Worm (Caenorhabditis elegans) whole organism, late embryonic: ENCODE data around the gene srz-60.

ENCODE experiments used
- ceh-2 ChIP-seq: sonication (generic microtip); optimal IDR thresholded peaks from 2 replicates; lab custom pipeline; 2016; ENCODE audit warnings: missing genotype, missing genetic modification characterization, missing compliant biosample characterization
- ceh-31 ChIP-seq: sonication (generic microtip); optimal IDR thresholded peaks from 2 replicates; lab custom pipeline; 2016; ENCODE audit warnings: missing genetic modification characterization, missing compliant biosample characterization
- ceh-6 ChIP-seq: fragments of 200-800 bp; sonication (Bioruptor generic); optimal IDR thresholded peaks from 2 replicates; lab custom pipeline; 2018; ENCODE audit warnings: mild to moderate bottlenecking, missing genetic modification characterization, missing compliant biosample characterization
- ceh-9 ChIP-seq: sonication (generic microtip); optimal IDR thresholded peaks from 2 replicates; lab custom pipeline; 2016; ENCODE audit warnings: mild to moderate bottlenecking, missing genetic modification characterization, inconsistent platforms, missing compliant biosample characterization
- dmd-4 ChIP-seq: sonication (generic microtip); optimal IDR thresholded peaks from 2 replicates; lab custom pipeline; 2016; ENCODE audit warnings: borderline replicate concordance, missing genetic modification characterization, missing compliant biosample characterization
- ets-4 ChIP-seq: sonication (generic microtip); optimal IDR thresholded peaks from 2 replicates; lab custom pipeline; 2016; ENCODE audit warnings: missing genetic modification characterization, missing compliant biosample characterization
- eyg-1 ChIP-seq: sonication (generic microtip); optimal IDR thresholded peaks from 2 replicates; lab custom pipeline; 2016; ENCODE audit warnings: missing genotype, missing genetic modification characterization, missing compliant biosample characterization
- fkh-10 ChIP-seq: fragments of 150-350 bp; optimal IDR thresholded peaks from 2 replicates; lab custom pipeline; 2014; ENCODE audit warnings: missing biosample characterization, missing genetic modification reagents, missing genetic modification characterization
- hlh-6 ChIP-seq: sonication (generic microtip); optimal IDR thresholded peaks from 2 replicates; lab custom pipeline; 2016; ENCODE audit warnings: missing genotype, missing genetic modification characterization, missing compliant biosample characterization
- madf-2 ChIP-seq: sonication (generic microtip); optimal IDR thresholded peaks from 2 replicates; lab custom pipeline; 2017; ENCODE audit warnings: missing genetic modification characterization, missing compliant biosample characterization
- nfya-1 ChIP-seq: sonication (generic microtip); optimal IDR thresholded peaks from 2 replicates; lab custom pipeline; 2017; ENCODE audit warnings: missing genetic modification characterization, mild to moderate bottlenecking, missing compliant biosample characterization, antibody characterized with exemption, moderate library complexity
- pag-3 ChIP-seq: sonication (generic microtip); optimal IDR thresholded peaks from 2 replicates; lab custom pipeline; 2016; ENCODE audit warnings: missing compliant biosample characterization, missing genetic modification characterization, borderline replicate concordance
- tbx-2 ChIP-seq: sonication (generic microtip); optimal IDR thresholded peaks from 2 replicates; lab custom pipeline; 2016; ENCODE audit warnings: missing genetic modification characterization, missing compliant biosample characterization
- unc-3 ChIP-seq, 2 experiments: fragments of 200-800 bp in 1 of 2; sonication (Bioruptor generic) in 1 of 2; sonication (generic microtip) in 1 of 2; conservative IDR thresholded peaks in 1 of 2; optimal IDR thresholded peaks in 1 of 2; 2 replicates each; pipeline versions ENCODE4 v1.3.6 to Lab custom; 2016 to 2022; ENCODE audit warnings: missing compliant biosample characterization in 2 of 2, missing genetic modification characterization in 2 of 2, missing genetic modification reagents in 1 of 2

DNA sequence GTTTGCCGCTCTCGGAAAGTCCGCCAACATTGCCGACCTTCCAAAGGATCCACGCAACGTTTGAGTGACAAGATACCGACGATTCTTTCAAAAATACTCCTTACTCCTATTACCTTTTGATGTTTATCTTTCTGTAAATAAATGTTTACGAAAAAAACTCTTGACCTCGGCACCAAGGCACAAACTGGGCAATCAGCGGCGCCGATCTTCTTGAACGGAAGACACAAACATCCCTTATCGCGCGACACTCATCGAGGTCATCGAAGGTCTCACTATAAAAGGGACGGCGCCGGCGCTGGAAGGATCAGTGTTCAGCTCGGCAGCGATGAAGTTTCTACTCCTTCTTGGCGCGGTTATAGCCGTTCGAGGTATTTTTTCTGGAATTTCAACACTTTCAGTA is 10.7 kb downstream of the srz-60 start, which contains the start of gene grd-3:
- no peak for TF ChIP-seq hlh-6
- no peak for TF ChIP-seq unc-3 (GFP tag; conservative IDR thresholded peaks at IDR 0.05; lab: Robert Waterston, UW)
- TF ChIP-seq unc-3 (tag; optimal IDR thresholded peaks at IDR 0.05; lab: Kevin White, UChicago), result no peak
- TF ChIP-seq tbx-2 (tag; lab: Kevin White, UChicago), result no peak
- no peak for TF ChIP-seq ceh-31 (tag; lab: Kevin White, UChicago)
- TF ChIP-seq fkh-10 (GFP tag; lab: Kevin White, UChicago), result no peak
- no peak for TF ChIP-seq dmd-4
- TF ChIP-seq madf-2, result no peak
- no peak for TF ChIP-seq ceh-2 (tag; lab: Kevin White, UChicago)
- no peak for TF ChIP-seq nfya-1 (tag; lab: Kevin White, UChicago)
- TF ChIP-seq eyg-1 (tag; lab: Kevin White, UChicago), result no peak
- TF ChIP-seq ceh-9 (tag; lab: Kevin White, UChicago), result no peak
- TF ChIP-seq ceh-6, result no peak
- no peak for TF ChIP-seq pag-3 (tag; lab: Kevin White, UChicago)
- no peak for TF ChIP-seq ets-4 (tag; lab: Kevin White, UChicago)
